Fruit fly (Drosophila melanogaster) whole organism, prepupa: ENCODE measurements around the gene CG4116.
A peak's percentile ranks its signal among the peaks of the same experiment; 100 is the strongest.

Experiments used
- Blimp-1 ChIP-seq: fragments of 200-800 bp; sonication (Bioruptor generic); optimal IDR thresholded peaks from 3 replicates; lab custom pipeline; 2017; ENCODE audit warnings: missing biosample characterization, missing genetic modification characterization, mild to moderate bottlenecking, moderate library complexity, missing genetic modification reagents
- CG10631 ChIP-seq: fragments of 200-800 bp; sonication (Bioruptor generic); optimal IDR thresholded peaks from 2 replicates; lab custom pipeline; 2016; ENCODE audit warnings: missing biosample characterization, missing genetic modification characterization
- CG10669 ChIP-seq: fragments of 200-800 bp; sonication (Bioruptor generic); optimal IDR thresholded peaks from 3 replicates; lab custom pipeline; 2018; ENCODE audit warnings: missing biosample characterization, mild to moderate bottlenecking, missing genetic modification characterization, moderate library complexity
- CG11294 ChIP-seq: fragments of 200-800 bp; sonication (Bioruptor generic); IDR thresholded peaks from 2 replicates; pipeline ENCODE4 v1.3.6; 2022; ENCODE audit warnings: missing biosample characterization, missing genetic modification characterization
- CG11762 ChIP-seq: fragments of 200-800 bp; sonication (Bioruptor generic); optimal IDR thresholded peaks from 3 replicates; lab custom pipeline; 2016; ENCODE audit warnings: missing biosample characterization, missing genetic modification characterization; ENCODE audit not compliant: insufficient read depth
- CG11902 ChIP-seq: fragments of 200-800 bp; sonication (Bioruptor generic); optimal IDR thresholded peaks from 3 replicates; lab custom pipeline; 2016; ENCODE audit warnings: missing biosample characterization, missing genetic modification characterization
- CG15336 ChIP-seq: fragments of 200-800 bp; sonication (Bioruptor generic); IDR thresholded peaks from 2 replicates; pipeline ENCODE4 v1.3.6; 2022; ENCODE audit warnings: missing biosample characterization, missing genetic modification characterization
- CG1621 ChIP-seq: fragments of 200-800 bp; sonication (Bioruptor generic); optimal IDR thresholded peaks from 3 replicates; lab custom pipeline; 2018; ENCODE audit warnings: missing biosample characterization, mild to moderate bottlenecking, missing genetic modification characterization
- CG16779 ChIP-seq: fragments of 200-800 bp; sonication (Bioruptor generic); optimal IDR thresholded peaks from 3 replicates; lab custom pipeline; 2017; ENCODE audit warnings: missing biosample characterization, mild to moderate bottlenecking, missing genetic modification characterization
- CG3032 ChIP-seq: fragments of 200-800 bp; optimal IDR thresholded peaks from 2 replicates; lab custom pipeline; 2019; ENCODE audit warnings: missing biosample characterization, mild to moderate bottlenecking, missing genetic modification characterization, moderate library complexity
- CG31627 ChIP-seq: fragments of 200-800 bp; sonication (Bioruptor generic); optimal IDR thresholded peaks from 3 replicates; lab custom pipeline; 2016; ENCODE audit warnings: missing biosample characterization, missing genetic modification characterization
- CG32006 ChIP-seq: fragments of 200-800 bp; sonication (Bioruptor generic); optimal IDR thresholded peaks from 3 replicates; lab custom pipeline; 2017; ENCODE audit warnings: missing biosample characterization, mild to moderate bottlenecking, missing genetic modification characterization
- CG34406 ChIP-seq: fragments of 200-800 bp; sonication (Bioruptor generic); optimal IDR thresholded peaks from 3 replicates; lab custom pipeline; 2016; ENCODE audit warnings: missing biosample characterization, missing genetic modification characterization
- CG6163 ChIP-seq: fragments of 200-800 bp; sonication (Bioruptor generic); IDR thresholded peaks from 3 replicates; pipeline ENCODE4 v1.3.6; 2022; ENCODE audit warnings: missing biosample characterization, missing genetic modification characterization
- CG6276 ChIP-seq: fragments of 200-800 bp; sonication (Bioruptor generic); optimal IDR thresholded peaks from 2 replicates; lab custom pipeline; 2017; ENCODE audit warnings: missing biosample characterization, mild to moderate bottlenecking, missing genetic modification characterization
- CG6792 ChIP-seq: fragments of 200-800 bp; sonication (Bioruptor generic); optimal IDR thresholded peaks from 3 replicates; lab custom pipeline; 2016; ENCODE audit warnings: missing biosample characterization, missing genetic modification characterization
- CG6854 ChIP-seq: fragments of 200-800 bp; sonication (Bioruptor generic); optimal IDR thresholded peaks from 2 replicates; lab custom pipeline; 2017; ENCODE audit warnings: missing biosample characterization, mild to moderate bottlenecking, missing genetic modification characterization
- CG7368 ChIP-seq: fragments of 200-800 bp; sonication (Bioruptor generic); optimal IDR thresholded peaks from 3 replicates; lab custom pipeline; 2016; ENCODE audit warnings: missing biosample characterization, missing genetic modification characterization
- Eip75B ChIP-seq: fragments of 200-800 bp; sonication (Bioruptor generic); optimal IDR thresholded peaks from 3 replicates; lab custom pipeline; 2016; ENCODE audit warnings: missing biosample characterization, missing genetic modification characterization
- Eip78C ChIP-seq: fragments of 200-800 bp; sonication (Bioruptor generic); peaks from one replicate; lab custom pipeline; 2016; ENCODE audit warnings: missing biosample characterization, missing genetic modification characterization
- Eip93F ChIP-seq: fragments of 200-800 bp; sonication (Bioruptor generic); optimal IDR thresholded peaks from 2 replicates; lab custom pipeline; 2016; ENCODE audit warnings: missing biosample characterization, mild to moderate bottlenecking, missing genetic modification characterization
- Ets21C ChIP-seq: fragments of 200-800 bp; sonication (Bioruptor generic); optimal IDR thresholded peaks from 3 replicates; lab custom pipeline; 2016; ENCODE audit warnings: missing biosample characterization, missing genetic modification characterization
- Ets96B ChIP-seq: fragments of 200-800 bp; optimal IDR thresholded peaks from 2 replicates; lab custom pipeline; 2019; ENCODE audit warnings: missing biosample characterization, mild to moderate bottlenecking, missing genetic modification characterization, moderate library complexity
- Gug ChIP-seq: fragments of 200-800 bp; sonication (Bioruptor generic); IDR thresholded peaks from 2 replicates; pipeline ENCODE4 v1.3.6; 2022; ENCODE audit warnings: missing biosample characterization, missing genetic modification characterization
- Hr38 ChIP-seq: sonication (Bioruptor generic); optimal IDR thresholded peaks from 2 replicates; lab custom pipeline; 2016; ENCODE audit warnings: missing biosample characterization, missing genetic modification characterization
- Hr39 ChIP-seq: fragments of 200-800 bp; sonication (Bioruptor generic); optimal IDR thresholded peaks from 2 replicates; lab custom pipeline; 2016; ENCODE audit warnings: missing biosample characterization, missing genetic modification characterization
- Hr4 ChIP-seq: fragments of 200-800 bp; sonication (Bioruptor generic); optimal IDR thresholded peaks from 3 replicates; lab custom pipeline; 2016; ENCODE audit warnings: missing biosample characterization, missing genetic modification characterization
- Lpt ChIP-seq: fragments of 200-800 bp; sonication (Bioruptor generic); optimal IDR thresholded peaks from 3 replicates; lab custom pipeline; 2016; ENCODE audit warnings: missing biosample characterization, missing genetic modification characterization
- Met ChIP-seq: fragments of 200-800 bp; sonication (Bioruptor generic); optimal IDR thresholded peaks from 3 replicates; lab custom pipeline; 2016; ENCODE audit warnings: missing biosample characterization, missing genetic modification characterization
- OdsH ChIP-seq: fragments of 200-800 bp; sonication (Bioruptor generic); optimal IDR thresholded peaks from 3 replicates; lab custom pipeline; 2016; ENCODE audit warnings: missing biosample characterization, missing genetic modification characterization
- Smox ChIP-seq: fragments of 200-800 bp; sonication (Bioruptor generic); optimal IDR thresholded peaks from 3 replicates; lab custom pipeline; 2016; ENCODE audit warnings: missing biosample characterization, missing genetic modification characterization
- Sox102F ChIP-seq: fragments of 200-800 bp; sonication (Bioruptor generic); optimal IDR thresholded peaks from 2 replicates; lab custom pipeline; 2016; ENCODE audit warnings: missing biosample characterization, mild to moderate bottlenecking, missing genetic modification characterization
- Sox14 ChIP-seq: fragments of 200-800 bp; sonication (Bioruptor generic); optimal IDR thresholded peaks from 3 replicates; lab custom pipeline; 2016; ENCODE audit warnings: missing biosample characterization, missing genetic modification characterization
- Sox15 ChIP-seq: fragments of 200-800 bp; sonication (Bioruptor generic); optimal IDR thresholded peaks from 3 replicates; lab custom pipeline; 2016; ENCODE audit warnings: missing biosample characterization, missing genetic modification characterization
- achi ChIP-seq: fragments of 200-800 bp; sonication (Bioruptor generic); optimal IDR thresholded peaks from 3 replicates; lab custom pipeline; 2016; ENCODE audit warnings: missing biosample characterization, missing genetic modification characterization
- dac ChIP-seq: fragments of 200-800 bp; sonication (Bioruptor generic); optimal IDR thresholded peaks from 2 replicates; lab custom pipeline; 2017; ENCODE audit warnings: missing biosample characterization, mild to moderate bottlenecking, missing genetic modification characterization
- dsx ChIP-seq: fragments of 200-800 bp; optimal IDR thresholded peaks from 3 replicates; lab custom pipeline; 2019; ENCODE audit warnings: missing biosample characterization, mild to moderate bottlenecking, missing genetic modification characterization, moderate library complexity; ENCODE audit not compliant: poor library complexity, severe bottlenecking
- esn ChIP-seq: fragments of 200-800 bp; sonication (Bioruptor generic); optimal IDR thresholded peaks from 2 replicates; lab custom pipeline; 2016; ENCODE audit warnings: missing biosample characterization, mild to moderate bottlenecking, missing genetic modification characterization, moderate library complexity
- fd59A ChIP-seq: fragments of 200-800 bp; sonication (Bioruptor generic); optimal IDR thresholded peaks from 2 replicates; lab custom pipeline; 2017; ENCODE audit warnings: missing biosample characterization, mild to moderate bottlenecking, missing genetic modification characterization, missing genetic modification reagents
- fkh ChIP-seq: fragments of 200-800 bp; sonication (Bioruptor generic); optimal IDR thresholded peaks from 3 replicates; lab custom pipeline; 2017; ENCODE audit warnings: missing biosample characterization, mild to moderate bottlenecking, missing genetic modification characterization, moderate library complexity
- lz ChIP-seq: fragments of 200-800 bp; sonication (Bioruptor generic); optimal IDR thresholded peaks from 3 replicates; lab custom pipeline; 2016; ENCODE audit warnings: missing biosample characterization, missing genetic modification characterization
- net ChIP-seq: fragments of 200-800 bp; sonication (Bioruptor generic); optimal IDR thresholded peaks from 3 replicates; lab custom pipeline; 2016; ENCODE audit warnings: missing biosample characterization, missing genetic modification characterization
- pdm3 ChIP-seq: fragments of 200-800 bp; sonication (Bioruptor generic); optimal IDR thresholded peaks from 3 replicates; lab custom pipeline; 2016; ENCODE audit warnings: missing biosample characterization, missing genetic modification characterization
- salr ChIP-seq, 2 experiments: fragments of 200-800 bp; sonication (Bioruptor generic); optimal IDR thresholded peaks; 3 replicates each; lab custom pipeline; 2016 to 2018; ENCODE audit warnings: missing biosample characterization in 2 of 2, missing genetic modification characterization in 2 of 2, mild to moderate bottlenecking in 1 of 2
- ss ChIP-seq, 2 experiments: fragments of 200-800 bp; sonication (Bioruptor generic); optimal IDR thresholded peaks; 2 replicates in 1 of 2; 3 replicates in 1 of 2; lab custom pipeline; 2017 to 2018; ENCODE audit warnings: mild to moderate bottlenecking in 2 of 2, missing biosample characterization in 2 of 2, missing genetic modification characterization in 2 of 2, moderate library complexity in 1 of 2
- topi ChIP-seq: fragments of 200-800 bp; sonication (Bioruptor generic); optimal IDR thresholded peaks from 3 replicates; lab custom pipeline; 2016; ENCODE audit warnings: missing biosample characterization, missing genetic modification characterization
- vri ChIP-seq: fragments of 200-800 bp; sonication (Bioruptor generic); optimal IDR thresholded peaks from 3 replicates; lab custom pipeline; 2016; ENCODE audit warnings: missing biosample characterization, mild to moderate bottlenecking, missing genetic modification characterization

CG4116 gene

dm6 chrX:3073590-3073989 is 6.2 kb upstream of the CG4116 start (continued):
- TF ChIP-seq Met, result no peak
- TF ChIP-seq OdsH, result peak; percentile 6
- peak; percentile 51 for TF ChIP-seq CG32006 (GFP tag; lab: Kevin White, UChicago)
- TF ChIP-seq CG6792, result no peak
- TF ChIP-seq Lpt, result no peak
- peak; percentile 58 for TF ChIP-seq Eip78C (GFP tag; lab: Kevin White, UChicago)
- no peak for TF ChIP-seq Gug (GFP tag; lab: Robert Waterston, UW)
- peak; percentile 24 for TF ChIP-seq fd59A (GFP tag; lab: Kevin White, UChicago)
- no peak for TF ChIP-seq CG7368 (GFP tag; lab: Kevin White, UChicago)
- TF ChIP-seq CG11294 (GFP tag; lab: Robert Waterston, UW), result no peak
- no peak for TF ChIP-seq Eip75B (GFP tag; lab: Kevin White, UChicago)
- no peak for TF ChIP-seq CG11762 (GFP tag; lab: Kevin White, UChicago)
- TF ChIP-seq pdm3, result no peak
- no peak for TF ChIP-seq dsx (GFP tag; lab: Kevin White, UChicago)
- TF ChIP-seq esn (GFP tag; lab: Kevin White, UChicago), result no peak
- peak; percentile 41 for TF ChIP-seq CG10631 (GFP tag; lab: Kevin White, UChicago)
- no peak for TF ChIP-seq Ets21C (GFP tag; lab: Kevin White, UChicago)
- 0 out of 2 replicates have a peak, but pooled peaks have one; percentile 18 for TF ChIP-seq CG15336 (GFP tag; lab: Robert Waterston, UW)
- TF ChIP-seq Smox, result no peak
- TF ChIP-seq, all 60 proteins: peak for 15

dm6 chrX:3068292-3068691 is 930 bp upstream of the CG4116 start:
- TF ChIP-seq net (GFP tag; lab: Kevin White, UChicago), result peak; percentile 46
- no peak for TF ChIP-seq fkh
- TF ChIP-seq achi, result peak; percentile 24
- peak; percentile 50 for TF ChIP-seq pdm3
- no peak for TF ChIP-seq dac (GFP tag; lab: Kevin White, UChicago)
- no peak for TF ChIP-seq dsx (GFP tag; lab: Kevin White, UChicago)
- TF ChIP-seq CG16779, result no peak
- no peak for TF ChIP-seq Eip93F
- TF ChIP-seq Blimp-1 (GFP tag; lab: Kevin White, UChicago), result no peak
- TF ChIP-seq CG3032 (tag; lab: Kevin White, UChicago), result peak; percentile 8
- peak; percentile 12 for TF ChIP-seq CG6792
- TF ChIP-seq Sox15, result no peak
- peak; percentile 28; the same call in 1 of the 2 replicates for TF ChIP-seq CG15336 (GFP tag; lab: Robert Waterston, UW)
- TF ChIP-seq Sox102F (GFP tag; lab: Kevin White, UChicago), result peak; percentile 26
- TF ChIP-seq Met, result peak; percentile 50
- TF ChIP-seq CG10669, result peak; percentile 44
- TF ChIP-seq vri (GFP tag; lab: Kevin White, UChicago), result no peak
- TF ChIP-seq CG31627 (GFP tag; lab: Kevin White, UChicago), result peak; percentile 23
- TF ChIP-seq CG11762 (GFP tag; lab: Kevin White, UChicago), result no peak
- peak; percentile 13 for TF ChIP-seq Eip75B (GFP tag; lab: Kevin White, UChicago)
- TF ChIP-seq Lpt, result no peak
- no peak for TF ChIP-seq CG6276 (GFP tag; lab: Kevin White, UChicago)
- TF ChIP-seq CG6854 (GFP tag; lab: Kevin White, UChicago), result no peak
- peak; percentile 13 for TF ChIP-seq CG34406 (GFP tag; lab: Kevin White, UChicago)
- TF ChIP-seq ss (GFP tag; optimal IDR thresholded peaks at IDR 0.05; lab: Kevin White, UChicago), result peak; percentile 11 to 44
- peak; percentile 5 for TF ChIP-seq Ets96B
- TF ChIP-seq lz (GFP tag; lab: Kevin White, UChicago), result peak; percentile 17
- TF ChIP-seq CG1621 (tag; lab: Kevin White, UChicago), result peak; percentile 35
- peak; percentile 41 for TF ChIP-seq CG32006 (GFP tag; lab: Kevin White, UChicago)
- TF ChIP-seq fd59A (GFP tag; lab: Kevin White, UChicago), result peak; percentile 37
- peak; percentile 7 for TF ChIP-seq Smox
- peak; percentile 15 for TF ChIP-seq CG7368 (GFP tag; lab: Kevin White, UChicago)
- no peak for TF ChIP-seq Hr4 (GFP tag; lab: Kevin White, UChicago)
- peak; percentile 67 for TF ChIP-seq CG6163 (GFP tag; lab: Robert Waterston, UW)
- no peak for TF ChIP-seq Ets21C (GFP tag; lab: Kevin White, UChicago)
- TF ChIP-seq Gug (GFP tag; lab: Robert Waterston, UW), result no peak
- TF ChIP-seq topi (GFP tag; lab: Kevin White, UChicago), result peak; percentile 27
- TF ChIP-seq salr (GFP tag; optimal IDR thresholded peaks at IDR 0.05; lab: Kevin White, UChicago), result peak in 1 of 2 experiments; percentile 21
- TF ChIP-seq CG11902 (GFP tag; lab: Kevin White, UChicago), result peak; percentile 7
- no peak for TF ChIP-seq Hr38 (GFP tag; lab: Kevin White, UChicago)
- peak; percentile 36 for TF ChIP-seq Hr39 (GFP tag; lab: Kevin White, UChicago)
- peak; percentile 21 for TF ChIP-seq Sox14
- TF ChIP-seq OdsH, result peak; percentile 34
